Worm (Caenorhabditis elegans) whole organism, young adult: ENCODE data around the gene ssup-72.
A peak's percentile ranks its signal among the peaks of the same experiment; 100 is the strongest.

Experiments used
- B0019.2 ChIP-seq: fragments of 200-800 bp; sonication (Bioruptor generic); conservative IDR thresholded peaks from 2 replicates; pipeline ENCODE4 v1.3.6; 2022; ENCODE audit warnings: missing genetic modification reagents, missing genetic modification characterization, missing compliant biosample characterization
- C06A6.2 ChIP-seq: fragments of 200-800 bp; sonication (Bioruptor generic); conservative IDR thresholded peaks from 2 replicates; pipeline ENCODE4 v1.3.6; 2022; ENCODE audit warnings: missing genetic modification characterization, missing compliant biosample characterization
- F23B12.7 ChIP-seq: sonication (generic microtip); optimal IDR thresholded peaks from 2 replicates; lab custom pipeline; 2017; ENCODE audit warnings: missing genetic modification characterization, mild to moderate bottlenecking, missing compliant biosample characterization, antibody characterized with exemption, moderate library complexity; ENCODE audit not compliant: insufficient read depth
- F57A8.1 ChIP-seq: fragments of 200-800 bp; sonication (Bioruptor generic); optimal IDR thresholded peaks from 2 replicates; lab custom pipeline; 2018; ENCODE audit warnings: mild to moderate bottlenecking, missing genetic modification characterization, moderate library complexity, missing compliant biosample characterization
- T07F8.4 ChIP-seq: sonication (generic microtip); optimal IDR thresholded peaks from 2 replicates; lab custom pipeline; 2016; ENCODE audit warnings: mild to moderate bottlenecking, missing genetic modification characterization, moderate library complexity, missing compliant biosample characterization
- T26A5.8 ChIP-seq: sonication (generic microtip); optimal IDR thresholded peaks from 2 replicates; lab custom pipeline; 2016; ENCODE audit warnings: missing genetic modification characterization, missing compliant biosample characterization
- Y53G8AR.9 ChIP-seq: fragments of 200-800 bp; sonication (Bioruptor generic); conservative IDR thresholded peaks from 2 replicates; pipeline ENCODE4 v1.3.6; 2022; ENCODE audit warnings: missing genetic modification reagents, missing genetic modification characterization, missing compliant biosample characterization
- Y67H2A.10 ChIP-seq: fragments of 200-800 bp; sonication (Bioruptor generic); conservative IDR thresholded peaks from 2 replicates; pipeline ENCODE4 v1.3.6; 2022; ENCODE audit warnings: missing genetic modification reagents, missing genetic modification characterization, missing compliant biosample characterization
- Y95B8A.8 ChIP-seq: fragments of 200-800 bp; sonication (Bioruptor generic); IDR thresholded peaks from 2 replicates; pipeline ENCODE4 v1.3.6; 2022; ENCODE audit warnings: missing genetic modification reagents, missing genetic modification characterization, missing compliant biosample characterization
- ZK185.1 ChIP-seq: sonication (generic microtip); optimal IDR thresholded peaks from 2 replicates; lab custom pipeline; 2016; ENCODE audit warnings: mild to moderate bottlenecking, missing genetic modification characterization, missing compliant biosample characterization; ENCODE audit not compliant: poor library complexity, severe bottlenecking
- ama-1 ChIP-seq, 3 experiments: fragments of 150-350 bp in 1 of 3; sonication (generic microtip) in 2 of 3; optimal IDR thresholded peaks; 2 replicates each; lab custom pipeline; 2014 to 2018; ENCODE audit warnings: missing biosample characterization in 2 of 3, missing genetic modification characterization in 2 of 3, missing genetic modification reagents in 2 of 3
- aptf-2 ChIP-seq: fragments of 200-800 bp; sonication (Bioruptor generic); conservative IDR thresholded peaks from 2 replicates; pipeline ENCODE4 v1.3.6; 2022; ENCODE audit warnings: missing genetic modification reagents, missing genetic modification characterization, missing compliant biosample characterization
- aptf-3 ChIP-seq: fragments of 200-800 bp; sonication (Bioruptor generic); IDR thresholded peaks from 2 replicates; pipeline ENCODE4 v1.3.6; 2022; ENCODE audit warnings: missing genetic modification characterization, missing compliant biosample characterization
- atf-7 ChIP-seq: sonication (generic microtip); optimal IDR thresholded peaks from 2 replicates; lab custom pipeline; 2017; ENCODE audit warnings: mild to moderate bottlenecking, missing genetic modification characterization, missing compliant biosample characterization
- athp-1 ChIP-seq: sonication (generic microtip); optimal IDR thresholded peaks from 2 replicates; lab custom pipeline; 2017; ENCODE audit warnings: mild to moderate bottlenecking, missing genetic modification characterization, missing compliant biosample characterization
- bed-1 ChIP-seq: fragments of 200-800 bp; sonication (Bioruptor generic); IDR thresholded peaks from 2 replicates; pipeline ENCODE4 v1.3.6; 2022; ENCODE audit warnings: missing genetic modification reagents, missing genetic modification characterization, missing compliant biosample characterization
- cebp-2 ChIP-seq: fragments of 200-800 bp; sonication (Bioruptor generic); IDR thresholded peaks from 2 replicates; pipeline ENCODE4 v1.3.6; 2022; ENCODE audit warnings: missing genetic modification characterization, missing compliant biosample characterization
- ceh-27 ChIP-seq: fragments of 200-800 bp; sonication (Bioruptor generic); optimal IDR thresholded peaks from 2 replicates; lab custom pipeline; 2018; ENCODE audit warnings: mild to moderate bottlenecking, missing genetic modification characterization, moderate library complexity, missing compliant biosample characterization
- ceh-40 ChIP-seq: fragments of 200-800 bp; sonication (Bioruptor generic); IDR thresholded peaks from 2 replicates; pipeline ENCODE4 v1.3.6; 2022; ENCODE audit warnings: missing genetic modification characterization, missing compliant biosample characterization
- chd-7 ChIP-seq: sonication (generic microtip); optimal IDR thresholded peaks from 2 replicates; lab custom pipeline; 2016; ENCODE audit warnings: mild to moderate bottlenecking, missing genetic modification characterization, moderate library complexity, missing compliant biosample characterization
- dpff-1 ChIP-seq: sonication (generic microtip); optimal IDR thresholded peaks from 2 replicates; lab custom pipeline; 2017; ENCODE audit warnings: mild to moderate bottlenecking, missing genetic modification characterization, missing compliant biosample characterization
- dpl-1 ChIP-seq: fragments of 150-350 bp; optimal IDR thresholded peaks from 2 replicates; lab custom pipeline; 2014; ENCODE audit warnings: missing biosample characterization, missing genetic modification reagents, missing genetic modification characterization
- egl-18 ChIP-seq: fragments of 200-800 bp; sonication (Bioruptor generic); IDR thresholded peaks from 2 replicates; pipeline ENCODE4 v1.3.6; 2022; ENCODE audit warnings: missing genetic modification reagents, missing genetic modification characterization, missing compliant biosample characterization
- ekl-4 ChIP-seq: fragments of 200-800 bp; sonication (Bioruptor generic); IDR thresholded peaks from 2 replicates; pipeline ENCODE4 v1.3.6; 2022; ENCODE audit warnings: missing genetic modification reagents, missing genetic modification characterization, missing compliant biosample characterization
- gei-17 ChIP-seq: fragments of 200-800 bp; sonication (Bioruptor generic); optimal IDR thresholded peaks from 2 replicates; lab custom pipeline; 2018; ENCODE audit warnings: mild to moderate bottlenecking, missing genetic modification characterization, missing compliant biosample characterization
- hlh-12 ChIP-seq: sonication (generic microtip); optimal IDR thresholded peaks from 2 replicates; lab custom pipeline; 2016; ENCODE audit warnings: missing genetic modification characterization, missing compliant biosample characterization
- hmg-1.2 ChIP-seq: fragments of 200-800 bp; sonication (Bioruptor generic); IDR thresholded peaks from 2 replicates; pipeline ENCODE4 v1.3.6; 2022; ENCODE audit warnings: missing genetic modification reagents, missing genetic modification characterization, missing compliant biosample characterization
- hmg-20 ChIP-seq: fragments of 200-800 bp; sonication (Bioruptor generic); IDR thresholded peaks from 2 replicates; pipeline ENCODE4 v1.3.6; 2022; ENCODE audit warnings: missing genetic modification reagents, missing genetic modification characterization, missing compliant biosample characterization
- hsf-1 ChIP-seq: fragments of 200-800 bp; sonication (Bioruptor generic); IDR thresholded peaks from 2 replicates; pipeline ENCODE4 v1.3.6; 2022; ENCODE audit warnings: missing genetic modification reagents, missing genetic modification characterization, missing compliant biosample characterization
- lin-35 ChIP-seq, 3 experiments: fragments of 150-350 bp in 2 of 3; sonication (generic microtip) in 1 of 3; optimal IDR thresholded peaks; 2 replicates each; lab custom pipeline; 2014 to 2018; ENCODE audit warnings: missing biosample characterization in 3 of 3, missing genetic modification characterization in 3 of 3, missing genetic modification reagents in 3 of 3
- lsl-1 ChIP-seq: fragments of 200-800 bp; sonication (Bioruptor generic); optimal IDR thresholded peaks from 2 replicates; lab custom pipeline; 2018; ENCODE audit warnings: mild to moderate bottlenecking, missing genetic modification characterization, moderate library complexity, missing compliant biosample characterization
- mxl-1 ChIP-seq: sonication (generic microtip); optimal IDR thresholded peaks from 2 replicates; lab custom pipeline; 2016; ENCODE audit warnings: missing genetic modification characterization, missing compliant biosample characterization
- nfyb-1 ChIP-seq: fragments of 200-800 bp; sonication (Bioruptor generic); IDR thresholded peaks from 2 replicates; pipeline ENCODE4 v1.3.6; 2022; ENCODE audit warnings: missing genetic modification reagents, missing genetic modification characterization, missing compliant biosample characterization
- nhr-179 ChIP-seq: sonication (generic microtip); optimal IDR thresholded peaks from 2 replicates; lab custom pipeline; 2016; ENCODE audit warnings: mild to moderate bottlenecking, missing genetic modification characterization, missing compliant biosample characterization
- nhr-27 ChIP-seq: fragments of 200-800 bp; sonication (Bioruptor generic); optimal IDR thresholded peaks from 2 replicates; lab custom pipeline; 2018; ENCODE audit warnings: mild to moderate bottlenecking, missing genetic modification characterization, moderate library complexity, missing compliant biosample characterization
- nhr-90 ChIP-seq: sonication (generic microtip); optimal IDR thresholded peaks from 2 replicates; lab custom pipeline; 2016; ENCODE audit warnings: missing genotype, mild to moderate bottlenecking, missing genetic modification characterization, missing compliant biosample characterization
- rec-8 ChIP-seq, 2 experiments: sonication (generic microtip); optimal IDR thresholded peaks; 2 replicates each; lab custom pipeline; 2016; ENCODE audit warnings: mild to moderate bottlenecking in 2 of 2, missing genetic modification characterization in 2 of 2, missing genetic modification reagents in 2 of 2, missing genotype in 2 of 2, missing biosample characterization in 1 of 2, missing compliant biosample characterization in 1 of 2, moderate library complexity in 1 of 2
- repo-1 ChIP-seq: sonication (generic microtip); optimal IDR thresholded peaks from 2 replicates; lab custom pipeline; 2017; ENCODE audit warnings: mild to moderate bottlenecking, missing genetic modification characterization, missing compliant biosample characterization
- sea-2 ChIP-seq: fragments of 200-800 bp; sonication (Bioruptor generic); IDR thresholded peaks from 2 replicates; pipeline ENCODE4 v1.3.6; 2022; ENCODE audit warnings: missing genetic modification characterization, missing compliant biosample characterization
- snpc-3.4 ChIP-seq: sonication (generic microtip); optimal IDR thresholded peaks from 2 replicates; lab custom pipeline; 2017; ENCODE audit warnings: missing genetic modification characterization, mild to moderate bottlenecking, missing compliant biosample characterization, antibody characterized with exemption, moderate library complexity, missing genotype, missing genetic modification reagents
- snpc-4 ChIP-seq, 5 experiments: fragments of 150-350 bp in 1 of 5; sonication (generic microtip) in 4 of 5; optimal IDR thresholded peaks; 2 replicates each; lab custom pipeline; 2014 to 2018; ENCODE audit warnings: missing genetic modification characterization in 5 of 5, missing biosample characterization in 3 of 5, antibody characterized with exemption in 2 of 5, mild to moderate bottlenecking in 2 of 5, missing compliant biosample characterization in 2 of 5, missing genotype in 2 of 5, moderate library complexity in 2 of 5, missing genetic modification reagents in 1 of 5
- unc-130 ChIP-seq: sonication (generic microtip); optimal IDR thresholded peaks from 2 replicates; lab custom pipeline; 2016; ENCODE audit warnings: missing genetic modification reagents, missing genetic modification characterization, missing compliant biosample characterization
- zim-3 ChIP-seq: sonication (generic microtip); optimal IDR thresholded peaks from 2 replicates; lab custom pipeline; 2017; ENCODE audit warnings: mild to moderate bottlenecking, missing genetic modification characterization, moderate library complexity, missing compliant biosample characterization
- ztf-22 ChIP-seq: fragments of 200-800 bp; sonication (Bioruptor generic); optimal IDR thresholded peaks from 2 replicates; lab custom pipeline; 2018; ENCODE audit warnings: mild to moderate bottlenecking, missing genetic modification characterization, moderate library complexity, missing compliant biosample characterization
- ztf-26 ChIP-seq: sonication (generic microtip); optimal IDR thresholded peaks from 2 replicates; lab custom pipeline; 2017; ENCODE audit warnings: missing genetic modification characterization, missing compliant biosample characterization
- ztf-28 ChIP-seq: fragments of 200-800 bp; sonication (Bioruptor generic); IDR thresholded peaks from 2 replicates; pipeline ENCODE4 v1.3.6; 2022; ENCODE audit warnings: missing genetic modification reagents, missing genetic modification characterization, missing compliant biosample characterization
- ztf-3 ChIP-seq: fragments of 200-800 bp; sonication (Bioruptor generic); optimal IDR thresholded peaks from 2 replicates; lab custom pipeline; 2018; ENCODE audit warnings: mild to moderate bottlenecking, missing genetic modification characterization, missing compliant biosample characterization

ssup-72 gene

DNA sequence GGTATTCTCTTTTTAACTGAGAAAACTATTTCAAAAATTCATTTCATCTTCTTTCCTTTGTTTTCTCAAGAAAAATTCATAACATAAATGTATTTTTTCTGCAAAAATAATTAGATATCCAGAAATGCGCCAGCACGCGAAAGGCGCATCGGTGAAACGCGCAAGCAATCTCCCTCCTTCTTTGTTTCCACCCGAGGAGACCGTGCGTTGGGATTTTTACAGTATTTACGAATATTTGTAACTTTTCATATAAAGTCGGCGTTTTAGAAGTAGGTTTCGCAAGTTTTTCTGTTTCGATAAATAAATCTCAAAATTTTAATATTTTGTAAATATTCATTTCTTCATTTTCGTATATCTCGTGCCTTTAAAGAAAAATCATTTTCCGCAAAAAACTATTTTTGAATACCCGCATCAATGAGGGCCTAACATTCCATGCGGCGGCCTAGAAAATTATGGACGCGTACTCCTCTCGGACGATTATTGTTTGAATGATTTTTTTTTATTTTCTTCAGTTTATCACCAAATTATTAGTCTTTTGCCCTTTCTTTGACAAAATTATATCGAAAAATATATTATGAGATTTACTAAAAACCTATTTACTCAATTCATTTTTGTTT lies at the start of gene ssup-72 (continued):
- TF ChIP-seq egl-18 (no peak), ceh-27 (GFP tag; lab: Kevin White, UChicago) (peak; percentile 55), C06A6.2 (GFP tag; lab: Robert Waterston, UW) (no peak), cebp-2 (GFP tag; lab: Robert Waterston, UW) (no peak), T26A5.8 (no peak), hmg-20 (GFP tag; lab: Robert Waterston, UW) (no peak), aptf-2 (GFP tag; lab: Robert Waterston, UW) (no peak; the same call in 1 of the 2 replicates), nfyb-1 (GFP tag; lab: Robert Waterston, UW) (peak; percentile 35; the same call in 1 of the 2 replicates), F57A8.1 (GFP tag; lab: Kevin White, UChicago) (no peak), chd-7 (tag; lab: Kevin White, UChicago) (no peak), gei-17 (GFP tag; lab: Kevin White, UChicago) (no peak), zim-3 (tag; lab: Kevin White, UChicago) (no peak), T07F8.4 (tag; lab: Kevin White, UChicago) (no peak), repo-1 (tag; lab: Kevin White, UChicago) (no peak), Y67H2A.10 (GFP tag; lab: Robert Waterston, UW) (no peak), athp-1 (tag; lab: Kevin White, UChicago) (peak; percentile 22), Y53G8AR.9 (GFP tag; lab: Robert Waterston, UW) (no peak), bed-1 (GFP tag; lab: Robert Waterston, UW) (no peak), lsl-1 (GFP tag; lab: Kevin White, UChicago) (peak; percentile 60), nhr-90 (tag; lab: Kevin White, UChicago) (no peak), ztf-22 (GFP tag; lab: Kevin White, UChicago) (no peak), nhr-179 (tag; lab: Kevin White, UChicago) (no peak), sea-2 (GFP tag; lab: Robert Waterston, UW) (no peak), hlh-12 (tag; lab: Kevin White, UChicago) (no peak), atf-7 (tag; lab: Kevin White, UChicago) (no peak), dpff-1 (no peak), nhr-27 (tag; lab: Kevin White, UChicago) (no peak), B0019.2 (no peak), dpl-1 (peak; percentile 35), ztf-3 (GFP tag; lab: Kevin White, UChicago) (no peak), F23B12.7 (no peak), ekl-4 (GFP tag; lab: Robert Waterston, UW) (no peak), ztf-26 (tag; lab: Kevin White, UChicago) (no peak), ceh-40 (GFP tag; lab: Robert Waterston, UW) (no peak), lin-35 (GFP tag; optimal IDR thresholded peaks at IDR 0.05; lab: Kevin White, UChicago) (no peak), unc-130 (GFP tag; lab: Kevin White, UChicago) (peak; percentile 66), hsf-1 (GFP tag; lab: Robert Waterston, UW) (no peak), aptf-3 (GFP tag; lab: Robert Waterston, UW) (no peak), Y95B8A.8 (GFP tag; lab: Robert Waterston, UW) (no peak), ztf-28 (no peak), ama-1 (optimal IDR thresholded peaks at IDR 0.05; lab: Kevin White, UChicago) (no peak), ama-1 (GFP tag; optimal IDR thresholded peaks at IDR 0.05; lab: Kevin White, UChicago) (no peak), mxl-1 (tag; lab: Kevin White, UChicago) (no peak), hmg-1.2 (GFP tag; lab: Robert Waterston, UW) (peak; percentile 24; the same call in 1 of the 2 replicates), snpc-4 (GFP tag; optimal IDR thresholded peaks at IDR 0.05; lab: Kevin White, UChicago) (no peak), snpc-4 (tag; optimal IDR thresholded peaks at IDR 0.05; lab: Kevin White, UChicago) (peak in 2 of 4 experiments; percentile 8 to 33), snpc-3.4 (tag; lab: Kevin White, UChicago) (no peak), rec-8 (tag; optimal IDR thresholded peaks at IDR 0.05; lab: Kevin White, UChicago) (no peak), ZK185.1 (tag; lab: Kevin White, UChicago) (peak; percentile 72)
